Worm (Caenorhabditis elegans): Measurements from ENCODE around the gene pat-2.

ce11 chrIII:8799964-8800795, 18.5 kb upstream of the pat-2 start, which contains the start of gene F54F2.6:
- TF ChIP-seq nhr-237 (tag; optimal IDR thresholded peaks at IDR 0.05), result no peak
- TF ChIP-seq nhr-12 (tag; optimal IDR thresholded peaks at IDR 0.05), result no peak
- peak; percentile 75 for TF ChIP-seq snpc-4 (tag; optimal IDR thresholded peaks at IDR 0.05)
- peak; percentile 77 for TF ChIP-seq egl-27 (tag; optimal IDR thresholded peaks at IDR 0.05)
- TF ChIP-seq nhr-28 (tag; optimal IDR thresholded peaks at IDR 0.05), result no peak
- peak; percentile 50 for TF ChIP-seq nhr-77 (tag; optimal IDR thresholded peaks at IDR 0.05)
- no peak for TF ChIP-seq ztf-11 (tag; optimal IDR thresholded peaks at IDR 0.05)
- TF ChIP-seq unc-62 (GFP tag; optimal IDR thresholded peaks at IDR 0.05), result peak; percentile 95
- TF ChIP-seq R02D3.7 (tag; optimal IDR thresholded peaks at IDR 0.05), result peak; percentile 57
- TF ChIP-seq skn-1 (tag; optimal IDR thresholded peaks at IDR 0.05), result no peak
- TF ChIP-seq pha-4 (tag; optimal IDR thresholded peaks at IDR 0.05), result peak; percentile 93
- TF ChIP-seq nhr-76 (tag; optimal IDR thresholded peaks at IDR 0.05), result no peak

Measured in whole organism, L3 larva.